Fruit fly (Drosophila melanogaster): ENCODE data around the gene Cyp4e3.
A peak's percentile ranks its signal among the peaks of the same experiment; 100 is the strongest.

Cyp4e3 gene

DNA sequence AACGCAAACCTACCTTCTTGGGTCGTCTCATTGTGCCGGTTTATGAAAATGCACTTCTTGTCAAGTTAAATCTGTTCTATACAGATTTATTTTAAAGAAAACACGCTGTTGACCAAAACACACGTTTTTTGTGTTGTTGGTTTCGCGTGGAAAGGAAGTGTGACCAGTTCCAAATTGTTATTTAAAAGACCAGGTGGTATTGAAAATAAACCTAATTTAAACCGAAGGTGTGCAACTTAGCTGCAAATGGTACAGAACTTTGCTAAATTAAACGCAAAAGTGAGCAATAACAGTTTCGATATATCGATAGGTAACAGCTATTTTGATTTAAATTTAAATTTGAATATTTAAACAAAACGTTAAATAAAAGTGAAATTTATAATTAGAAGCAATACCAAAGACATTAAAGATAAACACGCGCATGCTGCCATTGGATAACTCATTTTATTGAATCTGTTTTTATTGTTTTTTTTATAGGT is 38.7 kb downstream of the Cyp4e3 start, which contains the start of gene CG4364 (continued):
- TF ChIP-seq CG4707 (GFP tag; optimal IDR thresholded peaks at IDR 0.05) (no peak), oc (tag; optimal IDR thresholded peaks at IDR 0.05) (no peak), cg (GFP tag; optimal IDR thresholded peaks at IDR 0.05) (no peak), CG31441 (GFP tag; IDR thresholded peaks at IDR 0.05) (no peak), CG2120 (GFP tag; optimal IDR thresholded peaks at IDR 0.05) (no peak), CG15696 (tag; optimal IDR thresholded peaks at IDR 0.05) (no peak), nerfin-2 (GFP tag; IDR thresholded peaks at IDR 0.05; ENCODE audit: partially characterized antibody) (0 out of 2 replicates have a peak, but pooled peaks have one; percentile 23), ase (GFP tag; IDR thresholded peaks at IDR 0.05) (no peak), tio (GFP tag; optimal IDR thresholded peaks at IDR 0.05) (no peak), dysf (GFP tag; IDR thresholded peaks at IDR 0.05) (no peak), CG10209 (GFP tag; optimal IDR thresholded peaks at IDR 0.05) (no peak), trem (tag; optimal IDR thresholded peaks at IDR 0.05) (peak; percentile 52), wdn (GFP tag; IDR thresholded peaks at IDR 0.05) (no peak), Kr (GFP tag; optimal IDR thresholded peaks at IDR 0.05) (no peak), CG10462 (GFP tag; optimal IDR thresholded peaks at IDR 0.05) (no peak), CG13287 (GFP tag; IDR thresholded peaks at IDR 0.05; ENCODE audit: partially characterized antibody) (peak; percentile 87), al (GFP tag; IDR thresholded peaks at IDR 0.05) (no peak), jumu (GFP tag; optimal IDR thresholded peaks at IDR 0.05) (no peak), B-H1 (GFP tag; IDR thresholded peaks at IDR 0.05) (no peak), CG10321 (GFP tag; IDR thresholded peaks at IDR 0.05) (no peak), Ets97D (GFP tag; optimal IDR thresholded peaks at IDR 0.05) (peak; percentile 89), ato (GFP tag; IDR thresholded peaks at IDR 0.05; ENCODE audit: partially characterized antibody) (peak; percentile 44; the same call in 1 of the 2 replicates), dimm (GFP tag; IDR thresholded peaks at IDR 0.05) (no peak), pnt (GFP tag; optimal IDR thresholded peaks at IDR 0.05) (no peak), CG3995 (GFP tag; optimal IDR thresholded peaks at IDR 0.05) (no peak), HLH3B (GFP tag; IDR thresholded peaks at IDR 0.05) (no peak), CG1603 (tag; optimal IDR thresholded peaks at IDR 0.05) (peak; percentile 10), CG5180 (GFP tag; optimal IDR thresholded peaks at IDR 0.05) (no peak), gem (tag; optimal IDR thresholded peaks at IDR 0.05) (no peak), bsh (GFP tag; optimal IDR thresholded peaks at IDR 0.05) (no peak), CG7271 (tag; optimal IDR thresholded peaks at IDR 0.05) (no peak), sisA (GFP tag; IDR thresholded peaks at IDR 0.05) (no peak), CG2116 (GFP tag; optimal IDR thresholded peaks at IDR 0.05) (peak; percentile 67), pros (GFP tag; optimal IDR thresholded peaks at IDR 0.05) (no peak), CG13296 (GFP tag; optimal IDR thresholded peaks at IDR 0.05) (no peak), gce (GFP tag; IDR thresholded peaks at IDR 0.05) (no peak), wek (GFP tag; optimal IDR thresholded peaks at IDR 0.05) (no peak), BtbVII (GFP tag; optimal IDR thresholded peaks at IDR 0.05) (no peak), CG6689 (GFP tag; IDR thresholded peaks at IDR 0.05) (no peak), CG33213 (GFP tag; optimal IDR thresholded peaks at IDR 0.05) (peak; percentile 78), CG10565 (GFP tag; optimal IDR thresholded peaks at IDR 0.05) (no peak), Drgx (GFP tag; IDR thresholded peaks at IDR 0.05) (no peak), amos (GFP tag; IDR thresholded peaks at IDR 0.05; ENCODE audit: partially characterized antibody) (peak; percentile 57; the same call in 1 of the 2 replicates), zen2 (GFP tag; IDR thresholded peaks at IDR 0.05; ENCODE audit: partially characterized antibody) (no peak; the same call in 2 of the 3 replicates), CG10543 (GFP tag; optimal IDR thresholded peaks at IDR 0.05) (no peak), vnd (GFP tag; IDR thresholded peaks at IDR 0.05; ENCODE audit: partially characterized antibody) (peak; percentile 53; the same call in 1 of the 3 replicates), CG11560 (tag; IDR thresholded peaks at IDR 0.05) (peak; percentile 41; the same call in 2 of the 3 replicates), CG1529 (GFP tag; optimal IDR thresholded peaks at IDR 0.05) (no peak), CG12391 (tag; optimal IDR thresholded peaks at IDR 0.05) (no peak), CG14965 (GFP tag; optimal IDR thresholded peaks at IDR 0.05; ENCODE audit: borderline replicate concordance) (no peak)

Data from whole organism, embryonic.